Worm (Caenorhabditis elegans) whole organism, L4 larva: Measurements from ENCODE around the gene lido-11.
A peak's percentile ranks its signal among the peaks of the same experiment; 100 is the strongest.

Source experiments
- F37D6.2 ChIP-seq: sonication (generic microtip); optimal IDR thresholded peaks from 2 replicates; lab custom pipeline; 2016; ENCODE audit warnings: mild to moderate bottlenecking, missing genetic modification characterization, missing compliant biosample characterization
- ZK337.2 ChIP-seq: fragments of 200-800 bp; sonication (Bioruptor generic); IDR thresholded peaks from 2 replicates; pipeline ENCODE4 v1.3.6; 2022; ENCODE audit warnings: missing genetic modification reagents, missing genetic modification characterization, missing compliant biosample characterization
- aly-2 ChIP-seq: sonication (generic microtip); optimal IDR thresholded peaks from 2 replicates; lab custom pipeline; 2018; ENCODE audit warnings: missing biosample characterization, missing genetic modification characterization
- ceh-20 ChIP-seq: fragments of 200-800 bp; sonication (Bioruptor generic); IDR thresholded peaks from 2 replicates; pipeline ENCODE4 v1.3.6; 2022; ENCODE audit warnings: missing genetic modification reagents, missing genetic modification characterization, missing compliant biosample characterization
- ceh-28 ChIP-seq: fragments of 150-350 bp; optimal IDR thresholded peaks from 2 replicates; lab custom pipeline; 2014; ENCODE audit warnings: missing biosample characterization, missing genetic modification reagents, missing genetic modification characterization
- ceh-44 ChIP-seq: fragments of 200-800 bp; sonication (Bioruptor generic); IDR thresholded peaks from 2 replicates; pipeline ENCODE4 v1.3.6; 2022; ENCODE audit warnings: missing genetic modification reagents, missing genetic modification characterization, missing compliant biosample characterization
- ceh-82 ChIP-seq: sonication (generic microtip); optimal IDR thresholded peaks from 2 replicates; lab custom pipeline; 2017; ENCODE audit warnings: missing biosample characterization, missing genetic modification characterization
- ces-1 ChIP-seq: fragments of 150-350 bp; sonication (generic microtip); optimal IDR thresholded peaks from 4 replicates; lab custom pipeline; 2014; ENCODE audit warnings: missing biosample characterization, missing genetic modification reagents, missing genetic modification characterization
- cey-2 ChIP-seq: sonication (generic microtip); optimal IDR thresholded peaks from 3 replicates; lab custom pipeline; 2017; ENCODE audit warnings: missing genetic modification characterization, mild to moderate bottlenecking, missing compliant biosample characterization, antibody characterized with exemption, borderline replicate concordance; ENCODE audit not compliant: insufficient read depth
- ctbp-1 ChIP-seq: fragments of 200-800 bp; sonication (Bioruptor generic); IDR thresholded peaks from 2 replicates; pipeline ENCODE4 v1.3.6; 2022; ENCODE audit warnings: missing genetic modification reagents, missing genetic modification characterization, missing compliant biosample characterization
- daf-12 ChIP-seq: fragments of 150-350 bp; optimal IDR thresholded peaks from 2 replicates; lab custom pipeline; 2014; ENCODE audit warnings: missing biosample characterization, missing genetic modification reagents, missing genetic modification characterization
- daf-19 ChIP-seq: fragments of 200-800 bp; sonication (Bioruptor generic); conservative IDR thresholded peaks from 2 replicates; pipeline ENCODE4 v1.3.6; 2022; ENCODE audit warnings: missing genetic modification characterization, missing compliant biosample characterization
- daf-8 ChIP-seq: fragments of 200-800 bp; sonication (Bioruptor generic); IDR thresholded peaks from 2 replicates; pipeline ENCODE4 v1.3.6; 2022; ENCODE audit warnings: missing genetic modification characterization, missing compliant biosample characterization
- dmd-8 ChIP-seq: fragments of 200-800 bp; sonication (Bioruptor generic); IDR thresholded peaks from 2 replicates; pipeline ENCODE4 v1.3.6; 2022; ENCODE audit warnings: missing genetic modification characterization, missing compliant biosample characterization
- dmd-9 ChIP-seq: fragments of 200-800 bp; sonication (Bioruptor generic); IDR thresholded peaks from 2 replicates; pipeline ENCODE4 v1.3.6; 2022; ENCODE audit warnings: missing genetic modification reagents, missing genetic modification characterization, missing compliant biosample characterization
- egl-43 ChIP-seq: fragments of 200-800 bp; sonication (Bioruptor generic); IDR thresholded peaks from 2 replicates; pipeline ENCODE4 v1.3.6; 2022; ENCODE audit warnings: missing genetic modification reagents, missing genetic modification characterization, missing compliant biosample characterization
- fkh-10 ChIP-seq: fragments of 150-350 bp; optimal IDR thresholded peaks from 2 replicates; lab custom pipeline; 2014; ENCODE audit warnings: missing biosample characterization, missing genetic modification reagents, missing genetic modification characterization
- hif-1 ChIP-seq, 2 experiments: sonication (generic microtip); optimal IDR thresholded peaks; 2 replicates each; lab custom pipeline; 2016 to 2017; ENCODE audit warnings: missing compliant biosample characterization in 2 of 2, missing genetic modification characterization in 2 of 2, missing genetic modification reagents in 2 of 2, missing genotype in 2 of 2, mild to moderate bottlenecking in 1 of 2
- lin-38 ChIP-seq: fragments of 200-800 bp; sonication (Bioruptor generic); IDR thresholded peaks from 2 replicates; pipeline ENCODE4 v1.3.6; 2022; ENCODE audit warnings: missing genetic modification reagents, missing genetic modification characterization, missing compliant biosample characterization
- madf-5 ChIP-seq, 2 experiments: fragments of 200-800 bp; sonication (Bioruptor generic); IDR thresholded peaks; 2 replicates each; pipeline ENCODE4 v1.3.6; 2022; ENCODE audit warnings: missing compliant biosample characterization in 2 of 2, missing genetic modification characterization in 2 of 2
- madf-9 ChIP-seq: fragments of 200-800 bp; sonication (Bioruptor generic); conservative IDR thresholded peaks from 2 replicates; pipeline ENCODE4 v1.3.6; 2022; ENCODE audit warnings: missing genetic modification reagents, missing genetic modification characterization, missing compliant biosample characterization
- mdl-1 ChIP-seq, 2 experiments: fragments of 150-350 bp in 1 of 2; sonication (generic microtip) in 1 of 2; optimal IDR thresholded peaks; 2 replicates each; lab custom pipeline; 2014 to 2017; ENCODE audit warnings: missing biosample characterization in 2 of 2, missing genetic modification characterization in 2 of 2
- mes-2 ChIP-seq: sonication (generic microtip); optimal IDR thresholded peaks from 2 replicates; lab custom pipeline; 2016; ENCODE audit warnings: missing genotype, mild to moderate bottlenecking, missing genetic modification characterization, missing compliant biosample characterization; ENCODE audit not compliant: poor library complexity, severe bottlenecking
- nhr-10 ChIP-seq: fragments of 150-350 bp; optimal IDR thresholded peaks from 2 replicates; lab custom pipeline; 2014; ENCODE audit warnings: missing biosample characterization, missing genetic modification characterization
- nhr-111 ChIP-seq: fragments of 200-800 bp; sonication (Bioruptor generic); optimal IDR thresholded peaks from 2 replicates; lab custom pipeline; 2018; ENCODE audit warnings: mild to moderate bottlenecking, missing genetic modification characterization, missing compliant biosample characterization
- nhr-6 ChIP-seq: fragments of 150-350 bp; optimal IDR thresholded peaks from 2 replicates; lab custom pipeline; 2014; ENCODE audit warnings: missing biosample characterization, missing genetic modification characterization
- pqm-1 ChIP-seq: sonication (generic microtip); optimal IDR thresholded peaks from 2 replicates; lab custom pipeline; 2017; ENCODE audit warnings: missing biosample characterization, missing genetic modification characterization
- saeg-2 ChIP-seq: fragments of 200-800 bp; sonication (Bioruptor generic); IDR thresholded peaks from 2 replicates; pipeline ENCODE4 v1.3.6; 2022; ENCODE audit warnings: missing genetic modification reagents, missing genetic modification characterization, missing compliant biosample characterization
- set-16 ChIP-seq: fragments of 200-800 bp; sonication (Bioruptor generic); IDR thresholded peaks from 2 replicates; pipeline ENCODE4 v1.3.6; 2022; ENCODE audit warnings: missing genetic modification reagents, missing genetic modification characterization, missing compliant biosample characterization
- tra-1 ChIP-seq: fragments of 200-800 bp; sonication (Bioruptor generic); IDR thresholded peaks from 2 replicates; pipeline ENCODE4 v1.3.6; 2022; ENCODE audit warnings: missing genetic modification reagents, missing genetic modification characterization, missing compliant biosample characterization
- unc-130 ChIP-seq: sonication (generic microtip); optimal IDR thresholded peaks from 2 replicates; lab custom pipeline; 2016; ENCODE audit warnings: missing genetic modification reagents, missing genetic modification characterization, missing compliant biosample characterization
- unc-39 ChIP-seq: sonication (generic microtip); optimal IDR thresholded peaks from 2 replicates; lab custom pipeline; 2017; ENCODE audit warnings: missing biosample characterization, missing genetic modification characterization
- unc-62 ChIP-seq, 3 experiments: fragments of 150-350 bp in 1 of 3; sonication (generic microtip); optimal IDR thresholded peaks in 2 of 3; peaks in 1 of 3; 1 replicate in 1 of 3; 2 replicates in 2 of 3; lab custom pipeline; 2014 to 2017; ENCODE audit warnings: missing biosample characterization in 3 of 3, missing genetic modification characterization in 3 of 3, missing genetic modification reagents in 3 of 3, missing genotype in 1 of 3
- zfp-2 ChIP-seq: sonication (generic microtip); optimal IDR thresholded peaks from 2 replicates; lab custom pipeline; 2016; ENCODE audit warnings: mild to moderate bottlenecking, missing genetic modification characterization, missing compliant biosample characterization

The lido-11 gene

ce11 chrII:2987854-2988350 is 15.9 kb upstream of the lido-11 start, which contains the start of gene lido-7 (continued):
- TF ChIP-seq daf-19 (GFP tag; lab: Robert Waterston, UW) (no peak), nhr-6 (tag; lab: Kevin White, UChicago) (no peak), fkh-10 (no peak), pqm-1 (tag; lab: Kevin White, UChicago) (no peak), ceh-28 (tag; lab: Kevin White, UChicago) (no peak), cey-2 (tag; lab: Kevin White, UChicago) (no peak), lin-38 (GFP tag; lab: Robert Waterston, UW) (peak; percentile 36; the same call in 1 of the 2 replicates), ctbp-1 (peak; percentile 27; the same call in 1 of the 2 replicates), ces-1 (GFP tag; lab: Kevin White, UChicago) (no peak), egl-43 (GFP tag; lab: Robert Waterston, UW) (peak; percentile 62; the same call in 1 of the 2 replicates), aly-2 (tag; lab: Kevin White, UChicago) (no peak), saeg-2 (no peak), ceh-20 (GFP tag; lab: Robert Waterston, UW) (no peak), tra-1 (GFP tag; lab: Robert Waterston, UW) (peak; percentile 55; the same call in 1 of the 2 replicates), daf-8 (GFP tag; lab: Robert Waterston, UW) (no peak), daf-12 (tag; lab: Kevin White, UChicago) (no peak), zfp-2 (tag; lab: Kevin White, UChicago) (no peak)

ce11 chrII:2989076-2989475 is 14.7 kb upstream of the lido-11 start:
- TF ChIP-seq dmd-8 (GFP tag; lab: Robert Waterston, UW) = 0 out of 2 replicates have a peak, but pooled peaks have one; percentile 22
- 0 out of 2 replicates have a peak, but pooled peaks have one; percentile 20 for TF ChIP-seq madf-9
- peak; percentile 75 for TF ChIP-seq set-16

- TF ChIP-seq nhr-10 (no peak), fkh-10 (no peak), madf-5 (GFP tag; IDR thresholded peaks at IDR 0.05; lab: Robert Waterston, UW) (no peak), ceh-82 (no peak), F37D6.2 (no peak), tra-1 (GFP tag; lab: Robert Waterston, UW) (no peak), unc-62 (GFP tag; optimal IDR thresholded peaks at IDR 0.05 in 1 of 2; lab: Kevin White, UChicago) (peak in 1 of 2 experiments; percentile 75), unc-62 (tag; optimal IDR thresholded peaks at IDR 0.05; lab: Kevin White, UChicago) (no peak)
Observed at ce11 chrII:2990089-2990488, 13.7 kb upstream of the lido-11 start.

ce11 chrII:2991555-2992083 is 12.1 kb upstream of the lido-11 start, which contains the start of gene K08A2.2:
TSS of gene K08A2.2 (plus strand) at chrII:2991605.
- TF ChIP-seq mes-2 (tag; lab: Kevin White, UChicago) = peak; percentile 91
- TF ChIP-seq mdl-1 (tag; optimal IDR thresholded peaks at IDR 0.05; lab: Kevin White, UChicago) = no peak
- TF ChIP-seq nhr-111 (GFP tag; lab: Kevin White, UChicago) = no peak
- peak in 1 of 2 experiments; percentile 35 for TF ChIP-seq hif-1 (tag; optimal IDR thresholded peaks at IDR 0.05; lab: Kevin White, UChicago)
- TF ChIP-seq ceh-44 (GFP tag; lab: Robert Waterston, UW) = 0 out of 2 replicates have a peak, but pooled peaks have one; percentile 46
- TF ChIP-seq ZK337.2 = 0 out of 2 replicates have a peak, but pooled peaks have one; percentile 34
- TF ChIP-seq unc-130 = peak; percentile 31
- TF ChIP-seq dmd-9 (GFP tag; lab: Robert Waterston, UW) = peak; percentile 18; the same call in 1 of the 2 replicates
- no peak for TF ChIP-seq unc-39 (tag; lab: Kevin White, UChicago)
- TF ChIP-seq, all 104 proteins: peak for 6
